Worm (Caenorhabditis elegans): ENCODE data around the gene attf-3.

ce11 chrIII:29626-30025 is 56.6 kb downstream of the attf-3 start:
- TF ChIP-seq egl-27 (tag; optimal IDR thresholded peaks at IDR 0.05) (no peak), ZK546.5 (tag; optimal IDR thresholded peaks at IDR 0.05) (no peak), unc-130 (GFP tag; optimal IDR thresholded peaks at IDR 0.05) (no peak), lin-13 (GFP tag; optimal IDR thresholded peaks at IDR 0.05) (no peak), jun-1 (tag; optimal IDR thresholded peaks at IDR 0.05) (no peak), nhr-28 (tag; optimal IDR thresholded peaks at IDR 0.05) (no peak), dpl-1 (GFP tag; optimal IDR thresholded peaks at IDR 0.05) (no peak), unc-39 (tag; optimal IDR thresholded peaks at IDR 0.05) (no peak), hlh-11 (tag; optimal IDR thresholded peaks at IDR 0.05) (no peak), mep-1 (tag; optimal IDR thresholded peaks at IDR 0.05) (no peak), ama-1 (optimal IDR thresholded peaks at IDR 0.05) (no peak), nhr-11 (tag; optimal IDR thresholded peaks at IDR 0.05) (no peak)

Measured in whole organism, L4 larva.